Fruit fly (Drosophila melanogaster): ENCODE results near the gene btn.

Gene btn

dm6 chr3R:22627936-22628513 is 41.6 kb upstream of the btn start (continued):
- TF ChIP-seq dysf (GFP tag; IDR thresholded peaks at IDR 0.05): 0 out of 3 replicates have a peak, but pooled peaks have one; percentile 35
- TF ChIP-seq wek (GFP tag; optimal IDR thresholded peaks at IDR 0.05): no peak
- peak; percentile 56 for TF ChIP-seq CG13424 (tag; optimal IDR thresholded peaks at IDR 0.05)
- peak; percentile 5 for TF ChIP-seq CG18599 (GFP tag; optimal IDR thresholded peaks at IDR 0.05)
- TF ChIP-seq NfI (GFP tag; optimal IDR thresholded peaks at IDR 0.05): peak; percentile 42
- no peak for TF ChIP-seq CG12104 (GFP tag; optimal IDR thresholded peaks at IDR 0.05)
- peak; percentile 17 for TF ChIP-seq sug (tag; optimal IDR thresholded peaks at IDR 0.05)
- peak; percentile 49 for TF ChIP-seq unpg (GFP tag; optimal IDR thresholded peaks at IDR 0.05)
- peak; percentile 75 for TF ChIP-seq CG2120 (GFP tag; optimal IDR thresholded peaks at IDR 0.05)
- no peak for TF ChIP-seq sd (tag; optimal IDR thresholded peaks at IDR 0.05)
- no peak for TF ChIP-seq jumu (GFP tag; optimal IDR thresholded peaks at IDR 0.05)
- TF ChIP-seq Doc3 (GFP tag; IDR thresholded peaks at IDR 0.05; ENCODE audit: partially characterized antibody): no peak
- peak; percentile 19 for TF ChIP-seq CG11723 (GFP tag; optimal IDR thresholded peaks at IDR 0.05)
- peak; percentile 47 for TF ChIP-seq CG9817 (tag; optimal IDR thresholded peaks at IDR 0.05)
- peak; percentile 50 for TF ChIP-seq Ada2b (GFP tag; IDR thresholded peaks at IDR 0.05)
- TF ChIP-seq CG14441 (GFP tag; IDR thresholded peaks at IDR 0.05): peak; percentile 49; the same call in 1 of the 2 replicates
- peak; percentile 1 for TF ChIP-seq CG4707 (GFP tag; optimal IDR thresholded peaks at IDR 0.05)
- TF ChIP-seq CG10366 (GFP tag; IDR thresholded peaks at IDR 0.05): peak; percentile 52
- TF ChIP-seq bab2 (GFP tag; optimal IDR thresholded peaks at IDR 0.05): peak; percentile 15
- no peak for TF ChIP-seq kah (GFP tag; optimal IDR thresholded peaks at IDR 0.05)
- peak; percentile 54 for TF ChIP-seq CG11504 (tag; optimal IDR thresholded peaks at IDR 0.05)
- peak; percentile 55; the same call in 1 of the 2 replicates for TF ChIP-seq CG14014 (GFP tag; IDR thresholded peaks at IDR 0.05)
- TF ChIP-seq CG8089 (GFP tag; optimal IDR thresholded peaks at IDR 0.05): no peak
- peak; percentile 38; the same call in 1 of the 2 replicates for TF ChIP-seq CG17328 (GFP tag; IDR thresholded peaks at IDR 0.05)
- no peak for TF ChIP-seq CG8765 (GFP tag; IDR thresholded peaks at IDR 0.05)
- TF ChIP-seq CG3847 (GFP tag; IDR thresholded peaks at IDR 0.05): peak; percentile 32; the same call in 1 of the 2 replicates
- TF ChIP-seq Sox102F (GFP tag; optimal IDR thresholded peaks at IDR 0.05): peak; percentile 72
- peak; percentile 54; the same call in 1 of the 2 replicates for TF ChIP-seq CG32767 (GFP tag; IDR thresholded peaks at IDR 0.05)
- TF ChIP-seq CG30403 (GFP tag; optimal IDR thresholded peaks at IDR 0.05): peak; percentile 8
- 0 out of 3 replicates have a peak, but pooled peaks have one; percentile 42 for TF ChIP-seq ci (GFP tag; IDR thresholded peaks at IDR 0.05)
- peak; percentile 23 for TF ChIP-seq chn (GFP tag; optimal IDR thresholded peaks at IDR 0.05)
- TF ChIP-seq pita (GFP tag; optimal IDR thresholded peaks at IDR 0.05): no peak
- 0 out of 3 replicates have a peak, but pooled peaks have one; percentile 38 for TF ChIP-seq CG2889 (GFP tag; IDR thresholded peaks at IDR 0.05)
- TF ChIP-seq lmd (GFP tag; IDR thresholded peaks at IDR 0.05): 0 out of 2 replicates have a peak, but pooled peaks have one; percentile 20
- TF ChIP-seq Hr3 (GFP tag; optimal IDR thresholded peaks at IDR 0.05): peak; percentile 37
- TF ChIP-seq sima (GFP tag; optimal IDR thresholded peaks at IDR 0.05): no peak
- 0 out of 2 replicates have a peak, but pooled peaks have one; percentile 8 for TF ChIP-seq HLH3B (GFP tag; IDR thresholded peaks at IDR 0.05)
- TF ChIP-seq slp2 (GFP tag; optimal IDR thresholded peaks at IDR 0.05): no peak
- no peak for TF ChIP-seq Mrtf (GFP tag; IDR thresholded peaks at IDR 0.05)
- peak; percentile 53 for TF ChIP-seq esg (GFP tag; conservative IDR thresholded peaks at IDR 0.05)
- no peak for TF ChIP-seq CG8478 (optimal IDR thresholded peaks at IDR 0.05)
- TF ChIP-seq sens (GFP tag): peak; percentile 64
- peak; percentile 7 for TF ChIP-seq Dip3 (GFP tag; optimal IDR thresholded peaks at IDR 0.05)
- TF ChIP-seq Xbp1 (GFP tag; optimal IDR thresholded peaks at IDR 0.05): peak; percentile 44
- TF ChIP-seq row (GFP tag; IDR thresholded peaks at IDR 0.05): peak; percentile 75
- TF ChIP-seq ERR (GFP tag; optimal IDR thresholded peaks at IDR 0.05): peak; percentile 24
- 0 out of 3 replicates have a peak, but pooled peaks have one; percentile 18 for TF ChIP-seq ken (GFP tag; IDR thresholded peaks at IDR 0.05)
- peak; percentile 54 for TF ChIP-seq CoRest (tag; optimal IDR thresholded peaks at IDR 0.05)
- no peak for TF ChIP-seq stwl (tag; optimal IDR thresholded peaks at IDR 0.05)
- no peak for TF ChIP-seq CG4360 (GFP tag; IDR thresholded peaks at IDR 0.05)
- no peak for TF ChIP-seq Atf3 (GFP tag; optimal IDR thresholded peaks at IDR 0.05)

Measured in whole organism, embryonic.